Worm (Caenorhabditis elegans) whole organism, L4/young adult: ENCODE data around the gene xpo-1.

Source experiments
- W03F9.2 ChIP-seq: fragments of 150-350 bp; optimal IDR thresholded peaks from 2 replicates; lab custom pipeline; 2014; ENCODE audit warnings: missing biosample characterization, missing genetic modification characterization
- dao-5 ChIP-seq: sonication (generic microtip); optimal IDR thresholded peaks from 2 replicates; lab custom pipeline; 2016; ENCODE audit warnings: missing genotype, missing genetic modification characterization, moderate library complexity, missing compliant biosample characterization
- him-1 ChIP-seq: sonication (generic microtip); optimal IDR thresholded peaks from 2 replicates; lab custom pipeline; 2016; ENCODE audit warnings: missing genotype, missing genetic modification reagents, missing genetic modification characterization, missing compliant biosample characterization

DNA sequence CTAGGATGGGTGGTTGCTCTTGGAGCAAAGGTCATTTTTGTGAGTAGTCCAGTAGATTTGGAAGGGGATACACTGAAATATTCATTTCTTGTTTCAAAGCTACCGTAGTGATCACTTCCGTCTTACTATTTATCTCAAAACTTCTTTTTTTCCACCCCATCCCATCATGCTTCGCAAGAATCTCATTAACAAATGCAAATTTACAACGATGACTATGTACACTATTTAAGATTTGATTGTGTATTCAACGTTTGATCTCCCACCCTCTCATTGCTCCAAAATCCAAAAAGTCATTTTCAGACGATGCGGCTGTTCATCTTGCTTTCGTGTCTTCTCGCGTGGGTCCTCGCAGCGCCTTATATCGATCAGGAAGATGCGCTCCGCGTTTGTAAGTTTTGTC, 11.8 kb upstream of the xpo-1 start, which contains the start of gene flp-21:
- no peak for TF ChIP-seq dao-5
- no peak for TF ChIP-seq him-1
- no peak for TF ChIP-seq W03F9.2 (tag; lab: Kevin White, UChicago)
